Worm (Caenorhabditis elegans): ENCODE results near the gene glt-4.

glt-4 gene

DNA sequence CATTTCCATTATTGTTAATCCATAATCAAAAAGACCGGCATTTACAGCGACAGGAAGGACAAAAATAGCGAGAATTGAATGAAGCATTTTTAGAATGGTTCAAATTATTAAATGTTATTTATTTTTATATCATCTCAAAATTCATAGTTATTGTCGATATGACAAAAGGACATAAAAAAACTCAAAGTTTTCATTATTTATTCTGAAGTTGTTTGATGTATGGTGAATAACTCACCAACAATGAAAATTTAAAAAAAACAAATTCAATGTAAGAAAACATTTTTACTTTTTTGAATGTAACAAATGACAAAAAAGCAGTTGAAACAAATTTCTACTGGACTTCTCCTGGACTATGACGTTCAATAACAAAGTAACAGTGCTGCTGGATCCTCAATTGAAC, 37.2 kb downstream of the glt-4 start, which contains the start of gene K10C2.14:
Gene K10C2.14, minus strand, starts transcription at position 101 of the 400 bp plus-strand sequence.
- TF ChIP-seq cog-1 (tag; optimal IDR thresholded peaks at IDR 0.05): no peak
- no peak for TF ChIP-seq tab-1 (GFP tag; IDR thresholded peaks at IDR 0.05)
- no peak for TF ChIP-seq ztf-23 (GFP tag; IDR thresholded peaks at IDR 0.05)
- no peak for TF ChIP-seq T22C8.4 (GFP tag; IDR thresholded peaks at IDR 0.05)
- TF ChIP-seq ztf-29 (GFP tag; IDR thresholded peaks at IDR 0.05): no peak
- TF ChIP-seq klf-2 (GFP tag; conservative IDR thresholded peaks at IDR 0.05): no peak
- no peak for TF ChIP-seq ref-1 (GFP tag; conservative IDR thresholded peaks at IDR 0.05)
- no peak for TF ChIP-seq flt-1 (GFP tag; IDR thresholded peaks at IDR 0.05)
- TF ChIP-seq med-1 (GFP tag; optimal IDR thresholded peaks at IDR 0.05; ENCODE audit: insufficient read depth): no peak

DNA sequence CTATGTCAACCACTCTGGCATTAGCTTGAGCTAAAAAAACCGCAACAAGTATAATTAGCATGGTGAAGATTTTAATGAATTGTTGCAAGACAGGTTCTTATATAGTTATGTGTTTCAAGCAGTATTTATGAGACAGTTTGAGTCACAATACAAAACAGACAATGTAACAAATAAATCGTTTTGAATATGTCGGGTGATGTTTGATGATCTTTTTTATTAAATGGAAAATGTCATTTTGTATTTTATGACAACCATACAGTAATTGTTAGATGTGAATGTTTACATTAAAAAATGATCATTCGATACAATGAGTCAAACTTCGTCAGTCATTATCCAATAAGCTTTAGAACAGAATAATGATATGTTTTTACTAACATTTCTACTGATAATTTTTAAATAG, 40.2 kb downstream of the glt-4 start, which contains the start of gene K10C2.7:
Gene K10C2.7, minus strand, starts transcription at position 101 of the 400 bp plus-strand sequence.
- TF ChIP-seq ref-1 (GFP tag; conservative IDR thresholded peaks at IDR 0.05) (no peak), ztf-29 (GFP tag; IDR thresholded peaks at IDR 0.05) (no peak), cog-1 (tag; optimal IDR thresholded peaks at IDR 0.05) (no peak), tab-1 (GFP tag; IDR thresholded peaks at IDR 0.05) (no peak), klf-2 (GFP tag; conservative IDR thresholded peaks at IDR 0.05) (no peak), ztf-23 (GFP tag; IDR thresholded peaks at IDR 0.05) (no peak), med-1 (GFP tag; optimal IDR thresholded peaks at IDR 0.05; ENCODE audit: insufficient read depth) (no peak), T22C8.4 (GFP tag; IDR thresholded peaks at IDR 0.05) (no peak), flt-1 (GFP tag; IDR thresholded peaks at IDR 0.05) (no peak)

DNA sequence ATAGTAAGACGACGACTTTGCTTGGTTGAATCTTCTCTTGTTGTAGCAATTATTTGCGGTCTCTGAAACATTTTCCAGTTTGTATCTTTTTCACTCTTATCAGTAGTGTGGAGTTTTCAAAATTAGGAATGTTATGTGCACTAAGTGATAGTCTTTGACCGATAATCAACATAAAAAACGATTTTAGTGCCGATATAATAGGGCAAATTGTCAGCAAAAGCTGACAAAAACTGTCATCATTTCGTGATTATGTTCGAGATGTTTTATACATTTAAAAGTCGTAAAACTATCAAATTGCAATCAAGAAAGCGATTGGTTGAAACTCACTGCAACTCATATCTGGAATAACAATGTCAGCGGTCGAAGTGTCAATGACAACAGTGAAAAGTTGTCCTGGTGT, 42.0 kb downstream of the glt-4 start:
- no peak for TF ChIP-seq cog-1 (tag; optimal IDR thresholded peaks at IDR 0.05)
- TF ChIP-seq med-1 (GFP tag; optimal IDR thresholded peaks at IDR 0.05; ENCODE audit: insufficient read depth): no peak
- TF ChIP-seq tab-1 (GFP tag; IDR thresholded peaks at IDR 0.05): no peak
- no peak for TF ChIP-seq ztf-23 (GFP tag; IDR thresholded peaks at IDR 0.05)
- no peak for TF ChIP-seq T22C8.4 (GFP tag; IDR thresholded peaks at IDR 0.05)
- TF ChIP-seq flt-1 (GFP tag; IDR thresholded peaks at IDR 0.05): no peak
- no peak for TF ChIP-seq ref-1 (GFP tag; conservative IDR thresholded peaks at IDR 0.05)
- no peak for TF ChIP-seq ztf-29 (GFP tag; IDR thresholded peaks at IDR 0.05)
- no peak for TF ChIP-seq klf-2 (GFP tag; conservative IDR thresholded peaks at IDR 0.05)

DNA sequence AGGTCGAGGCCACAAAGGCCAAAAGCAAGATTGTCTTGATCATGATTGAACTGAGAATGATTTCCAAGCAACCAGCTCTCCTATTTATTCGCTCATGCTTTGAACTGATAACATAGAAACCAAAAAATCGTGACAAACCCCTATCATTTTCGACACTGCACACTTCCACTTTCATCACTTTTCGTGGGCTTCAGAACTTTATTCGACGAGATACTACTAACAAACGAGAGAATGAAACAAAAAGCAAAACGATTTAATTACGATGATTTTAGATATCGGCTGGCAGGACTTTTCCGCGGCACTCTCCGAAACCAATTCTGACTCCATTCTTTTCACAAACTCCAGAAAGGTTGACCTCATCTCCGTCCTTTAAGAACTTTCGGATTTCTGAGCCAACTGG, 43.3 kb downstream of the glt-4 start, which contains the start of gene asp-14:
Gene asp-14, minus strand, starts transcription at position 101 of the 400 bp plus-strand sequence.
- no peak for TF ChIP-seq ztf-29 (GFP tag; IDR thresholded peaks at IDR 0.05)
- TF ChIP-seq ref-1 (GFP tag; conservative IDR thresholded peaks at IDR 0.05): no peak
- TF ChIP-seq klf-2 (GFP tag; conservative IDR thresholded peaks at IDR 0.05): no peak
- TF ChIP-seq tab-1 (GFP tag; IDR thresholded peaks at IDR 0.05): no peak
- no peak for TF ChIP-seq cog-1 (tag; optimal IDR thresholded peaks at IDR 0.05)
- TF ChIP-seq T22C8.4 (GFP tag; IDR thresholded peaks at IDR 0.05): no peak
- TF ChIP-seq med-1 (GFP tag; optimal IDR thresholded peaks at IDR 0.05; ENCODE audit: insufficient read depth): no peak
- no peak for TF ChIP-seq ztf-23 (GFP tag; IDR thresholded peaks at IDR 0.05)
- TF ChIP-seq flt-1 (GFP tag; IDR thresholded peaks at IDR 0.05): no peak

DNA sequence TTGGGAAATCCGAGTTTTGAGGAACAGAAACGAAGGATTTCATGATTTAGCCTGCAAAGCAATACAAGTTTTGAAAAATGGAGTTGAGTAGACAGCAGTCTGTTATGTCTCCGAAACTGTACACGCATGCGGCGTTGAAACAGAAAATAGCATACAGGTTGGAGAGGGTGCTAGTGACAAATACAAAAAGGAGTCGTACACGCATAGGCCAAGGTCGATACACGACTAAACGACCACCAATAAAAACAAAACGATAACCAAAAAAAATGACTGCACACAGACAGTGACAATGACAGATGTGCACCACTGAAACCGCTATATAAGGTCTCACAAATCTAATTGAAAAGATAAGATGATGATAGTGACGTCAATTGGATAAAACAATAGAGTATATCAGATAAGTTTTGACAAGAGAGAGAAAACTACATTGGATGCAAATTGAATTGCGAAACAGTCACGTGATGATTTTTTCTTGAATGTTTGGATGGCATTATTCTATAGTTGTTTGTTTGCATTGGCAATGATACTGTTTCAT, 45.7 kb downstream of the glt-4 start, which contains the start of gene fah-1:
Gene fah-1, minus strand, starts transcription at position 51 of the 535 bp plus-strand sequence.
- TF ChIP-seq ref-1 (GFP tag; conservative IDR thresholded peaks at IDR 0.05): no peak
- TF ChIP-seq flt-1 (GFP tag; IDR thresholded peaks at IDR 0.05): no peak
- TF ChIP-seq cog-1 (tag; optimal IDR thresholded peaks at IDR 0.05): no peak
- no peak for TF ChIP-seq T22C8.4 (GFP tag; IDR thresholded peaks at IDR 0.05)
- TF ChIP-seq ztf-23 (GFP tag; IDR thresholded peaks at IDR 0.05): no peak
- no peak for TF ChIP-seq tab-1 (GFP tag; IDR thresholded peaks at IDR 0.05)
- TF ChIP-seq klf-2 (GFP tag; conservative IDR thresholded peaks at IDR 0.05): no peak
- TF ChIP-seq ztf-29 (GFP tag; IDR thresholded peaks at IDR 0.05): no peak
- TF ChIP-seq med-1 (GFP tag; optimal IDR thresholded peaks at IDR 0.05; ENCODE audit: insufficient read depth): no peak

DNA sequence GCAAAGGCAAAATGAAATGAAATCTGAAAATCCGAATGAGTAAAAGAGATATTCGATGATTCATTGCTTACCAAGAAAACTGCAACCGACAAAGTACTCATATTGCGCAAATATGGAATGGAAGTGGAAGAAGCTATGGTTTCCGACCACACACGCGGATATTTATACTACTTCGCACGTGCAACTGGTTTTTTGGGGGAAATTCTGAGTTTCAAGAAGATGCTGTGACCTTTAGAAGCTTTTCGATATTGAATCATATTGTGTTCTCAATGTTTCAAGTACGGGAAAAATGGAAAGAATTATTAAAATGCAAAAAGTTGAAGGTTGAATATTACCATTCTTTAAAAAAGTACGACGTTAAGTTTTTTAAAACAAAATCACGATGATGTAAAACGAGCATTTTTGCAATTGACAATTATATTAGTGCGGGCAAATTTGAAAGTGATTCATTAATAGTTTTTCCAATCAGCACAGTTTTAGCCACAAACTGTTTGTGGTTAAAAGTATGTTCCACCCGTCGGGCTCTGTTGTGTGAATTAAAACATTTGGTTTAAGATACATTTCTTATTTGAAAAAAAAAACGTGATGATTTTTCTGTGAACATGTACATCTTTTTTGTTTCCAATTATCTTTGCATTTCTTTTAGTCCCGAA, 47.7 kb downstream of the glt-4 start, which contains the start of the genes grl-6 and K10C2.6:
Gene grl-6, minus strand, starts transcription at position 101 of the 653 bp plus-strand sequence.
Gene K10C2.6, plus strand, starts transcription at position 603 of the 653 bp plus-strand sequence.
- TF ChIP-seq ref-1 (GFP tag; conservative IDR thresholded peaks at IDR 0.05): no peak
- TF ChIP-seq med-1 (GFP tag; optimal IDR thresholded peaks at IDR 0.05; ENCODE audit: insufficient read depth): no peak
- no peak for TF ChIP-seq klf-2 (GFP tag; conservative IDR thresholded peaks at IDR 0.05)
- TF ChIP-seq cog-1 (tag; optimal IDR thresholded peaks at IDR 0.05): no peak
- TF ChIP-seq ztf-29 (GFP tag; IDR thresholded peaks at IDR 0.05): no peak
- TF ChIP-seq tab-1 (GFP tag; IDR thresholded peaks at IDR 0.05): no peak
- no peak for TF ChIP-seq flt-1 (GFP tag; IDR thresholded peaks at IDR 0.05)
- TF ChIP-seq ztf-23 (GFP tag; IDR thresholded peaks at IDR 0.05): no peak
- TF ChIP-seq T22C8.4 (GFP tag; IDR thresholded peaks at IDR 0.05): no peak

DNA sequence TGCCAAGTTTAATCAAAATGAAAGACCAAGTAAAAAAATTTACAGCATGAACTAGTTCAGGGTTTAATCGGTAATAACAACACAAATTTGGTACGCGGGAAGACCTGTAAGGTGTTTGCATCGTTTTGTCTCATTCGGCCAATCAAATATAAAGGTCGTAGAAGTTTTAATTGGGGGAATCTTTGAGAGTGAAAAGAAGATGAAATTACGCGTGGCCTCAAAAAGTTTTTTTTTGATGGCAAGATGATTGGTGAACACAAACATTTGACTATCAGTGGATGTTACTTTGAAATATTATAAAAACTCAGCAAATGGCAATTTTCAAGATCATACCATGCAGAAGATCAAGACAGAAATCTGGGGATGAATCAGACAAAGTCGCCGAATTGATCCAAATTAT, 51.9 kb downstream of the glt-4 start, which contains the start of gene nas-33:
Gene nas-33, minus strand, starts transcription at position 101 of the 400 bp plus-strand sequence.
- TF ChIP-seq ztf-29 (GFP tag; IDR thresholded peaks at IDR 0.05): no peak
- no peak for TF ChIP-seq T22C8.4 (GFP tag; IDR thresholded peaks at IDR 0.05)
- no peak for TF ChIP-seq cog-1 (tag; optimal IDR thresholded peaks at IDR 0.05)
- no peak for TF ChIP-seq ref-1 (GFP tag; conservative IDR thresholded peaks at IDR 0.05)
- TF ChIP-seq flt-1 (GFP tag; IDR thresholded peaks at IDR 0.05): no peak
- no peak for TF ChIP-seq tab-1 (GFP tag; IDR thresholded peaks at IDR 0.05)
- no peak for TF ChIP-seq klf-2 (GFP tag; conservative IDR thresholded peaks at IDR 0.05)

DNA sequence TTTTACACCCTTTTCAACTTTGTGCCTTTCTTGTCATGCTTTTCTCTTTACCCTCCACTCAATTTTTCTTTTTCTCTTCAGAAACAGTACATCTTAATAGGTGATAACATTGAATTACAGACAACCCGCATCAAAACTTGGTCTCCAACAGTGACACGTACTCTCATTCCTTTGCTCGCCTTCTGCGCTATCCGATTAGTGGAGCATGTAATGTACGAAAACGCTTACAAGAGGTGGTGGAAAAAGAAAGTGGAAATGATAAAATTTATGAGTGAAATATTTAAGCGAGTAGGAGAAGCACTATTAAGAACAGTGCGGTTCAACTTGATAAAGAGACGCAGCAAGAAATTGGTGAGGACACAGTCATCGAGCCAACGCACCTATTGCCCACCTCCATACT, 53.3 kb downstream of the glt-4 start, which contains the start of gene pept-1:
Gene pept-1, plus strand, starts transcription at position 306 of the 400 bp plus-strand sequence.
- TF ChIP-seq flt-1 (GFP tag; IDR thresholded peaks at IDR 0.05): no peak
- no peak for TF ChIP-seq ztf-29 (GFP tag; IDR thresholded peaks at IDR 0.05)
- no peak for TF ChIP-seq med-1 (GFP tag; optimal IDR thresholded peaks at IDR 0.05; ENCODE audit: insufficient read depth)
- TF ChIP-seq cog-1 (tag; optimal IDR thresholded peaks at IDR 0.05): no peak
- TF ChIP-seq T22C8.4 (GFP tag; IDR thresholded peaks at IDR 0.05): no peak
- TF ChIP-seq tab-1 (GFP tag; IDR thresholded peaks at IDR 0.05): no peak
- no peak for TF ChIP-seq klf-2 (GFP tag; conservative IDR thresholded peaks at IDR 0.05)
- no peak for TF ChIP-seq ztf-23 (GFP tag; IDR thresholded peaks at IDR 0.05)
- TF ChIP-seq ref-1 (GFP tag; conservative IDR thresholded peaks at IDR 0.05): no peak

DNA sequence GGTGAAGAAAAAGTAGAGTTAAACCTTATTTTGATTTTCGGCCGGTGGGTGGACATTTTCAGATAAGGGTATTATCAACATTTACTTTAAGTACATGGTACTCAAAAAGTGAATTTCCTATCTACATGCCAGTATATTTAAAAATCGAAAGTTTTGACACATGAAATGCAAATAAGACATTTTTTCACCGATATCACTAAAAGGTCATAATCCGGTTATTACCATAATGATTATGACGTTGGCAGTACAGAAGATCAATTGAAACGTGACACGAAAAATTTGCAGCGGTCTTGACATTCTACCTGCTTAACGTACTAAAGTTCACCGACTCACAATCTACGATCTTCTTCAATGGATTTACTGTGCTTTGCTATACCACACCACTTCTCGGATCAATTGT, 54.8 kb downstream of the glt-4 start:
- TF ChIP-seq ref-1 (GFP tag; conservative IDR thresholded peaks at IDR 0.05) (no peak), ztf-29 (GFP tag; IDR thresholded peaks at IDR 0.05) (no peak), tab-1 (GFP tag; IDR thresholded peaks at IDR 0.05) (no peak), klf-2 (GFP tag; conservative IDR thresholded peaks at IDR 0.05) (no peak), cog-1 (tag; optimal IDR thresholded peaks at IDR 0.05) (no peak), flt-1 (GFP tag; IDR thresholded peaks at IDR 0.05) (no peak), med-1 (GFP tag; optimal IDR thresholded peaks at IDR 0.05; ENCODE audit: insufficient read depth) (no peak), T22C8.4 (GFP tag; IDR thresholded peaks at IDR 0.05) (no peak), ztf-23 (GFP tag; IDR thresholded peaks at IDR 0.05) (no peak)
